Worm (Caenorhabditis elegans): ENCODE results near the gene F26F2.4.
"Not testable (repeated sequence)": the region's sequence is repeated elsewhere in the genome, so short reads cannot be mapped to it uniquely, and the experiment has no call there.

The F26F2.4 gene

DNA sequence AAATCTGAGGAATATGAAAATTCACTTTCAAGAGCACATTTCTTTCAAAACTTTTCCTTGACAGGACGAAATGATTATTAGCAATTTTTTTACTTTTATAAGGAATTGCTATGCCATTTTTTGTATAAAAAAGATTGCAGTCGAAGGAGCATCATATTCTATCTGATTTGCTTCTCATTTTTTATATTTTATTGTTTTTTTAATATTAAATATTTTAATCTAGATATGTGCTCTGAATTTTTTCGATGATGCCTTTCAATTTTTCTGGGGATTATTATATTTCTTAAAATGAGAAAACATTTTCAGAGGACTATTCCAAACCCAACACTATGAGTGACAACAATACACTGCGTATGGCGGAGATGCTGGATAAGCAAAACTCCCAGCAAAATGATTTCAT, 5.0 kb upstream of the F26F2.4 start, which contains the start of gene F26F2.13:
Gene F26F2.13 (plus strand): TSS at position 301 of the 400 bp plus-strand sequence.
- not testable (repeated sequence) for TF ChIP-seq unc-62 (GFP tag; optimal IDR thresholded peaks at IDR 0.05)

DNA sequence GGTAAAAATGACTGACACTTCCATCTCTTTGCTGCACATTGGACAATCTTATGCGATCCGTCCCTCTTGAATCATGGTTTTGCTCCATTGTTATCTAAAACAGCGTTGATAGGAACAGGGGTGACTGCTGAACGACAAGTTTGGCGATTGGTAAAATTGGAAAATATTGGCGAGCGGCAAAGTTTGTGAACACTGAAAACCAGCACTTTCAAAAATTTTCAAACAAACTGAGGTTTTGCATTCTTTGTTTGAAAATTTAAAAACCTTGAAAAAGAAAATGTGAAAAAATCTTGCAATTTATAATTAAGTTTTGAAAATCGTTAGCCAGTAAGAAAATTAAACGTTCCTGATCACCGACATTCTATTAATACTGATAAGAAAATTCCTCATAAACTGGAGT, 2.6 kb upstream of the F26F2.4 start, which contains the start of gene F26F2.3:
Gene F26F2.3 (minus strand): TSS at position 101 of the 400 bp plus-strand sequence.
- no peak for TF ChIP-seq unc-62 (GFP tag; optimal IDR thresholded peaks at IDR 0.05)

ce11 chrV:20573392-20573791, 4.3 kb downstream of the F26F2.4 start, which contains the start of gene F26F2.5:
TSS of gene F26F2.5 (plus strand) at chrV:20573692.
- no peak for TF ChIP-seq unc-62 (GFP tag; optimal IDR thresholded peaks at IDR 0.05)

ce11 chrV:20574314-20574713, 5.2 kb downstream of the F26F2.4 start, which contains the start of gene clec-263:
TSS of gene clec-263 (plus strand) at chrV:20574614.
- TF ChIP-seq unc-62 (GFP tag; optimal IDR thresholded peaks at IDR 0.05), result no peak

- TF ChIP-seq unc-62 (GFP tag; optimal IDR thresholded peaks at IDR 0.05), result no peak
Observed at ce11 chrV:20574872-20575271, 5.8 kb downstream of the F26F2.4 start.

DNA sequence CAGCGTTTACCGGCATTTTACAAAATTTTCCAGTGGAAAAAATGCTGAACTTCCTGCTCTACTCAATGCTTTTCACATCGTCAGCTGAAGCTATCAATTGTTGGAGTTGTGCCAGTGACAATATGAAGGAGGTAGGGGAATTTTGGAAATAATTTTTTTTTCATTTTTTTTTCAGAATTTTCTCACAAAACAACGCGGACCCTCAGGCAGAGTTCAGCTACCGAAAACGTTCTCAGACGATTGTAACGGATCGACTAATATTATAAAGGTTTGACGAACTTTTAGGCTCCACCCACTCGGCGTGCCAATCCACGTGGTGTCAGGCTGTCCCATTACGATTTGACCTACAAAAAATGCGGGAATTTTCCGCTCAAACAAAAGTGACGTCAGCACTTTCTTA, 10.4 kb downstream of the F26F2.4 start, which contains the start of gene F26F2.8:
Gene F26F2.8 (plus strand): TSS at position 13 of the 400 bp plus-strand sequence.
- TF ChIP-seq unc-62 (GFP tag; optimal IDR thresholded peaks at IDR 0.05), result no peak

ce11 chrV:20580511-20581040, 11.5 kb downstream of the F26F2.4 start, which contains the start of gene F26F2.7:
TSS of gene F26F2.7 (plus strand) at chrV:20580990.
- no peak for TF ChIP-seq unc-62 (GFP tag; optimal IDR thresholded peaks at IDR 0.05)

- no peak for TF ChIP-seq unc-62 (GFP tag; optimal IDR thresholded peaks at IDR 0.05)
Observed at ce11 chrV:20594746-20595145, 25.7 kb downstream of the F26F2.4 start, which contains the start of gene F26F2.10. TSS of gene F26F2.10 (minus strand) at chrV:20594846.

DNA sequence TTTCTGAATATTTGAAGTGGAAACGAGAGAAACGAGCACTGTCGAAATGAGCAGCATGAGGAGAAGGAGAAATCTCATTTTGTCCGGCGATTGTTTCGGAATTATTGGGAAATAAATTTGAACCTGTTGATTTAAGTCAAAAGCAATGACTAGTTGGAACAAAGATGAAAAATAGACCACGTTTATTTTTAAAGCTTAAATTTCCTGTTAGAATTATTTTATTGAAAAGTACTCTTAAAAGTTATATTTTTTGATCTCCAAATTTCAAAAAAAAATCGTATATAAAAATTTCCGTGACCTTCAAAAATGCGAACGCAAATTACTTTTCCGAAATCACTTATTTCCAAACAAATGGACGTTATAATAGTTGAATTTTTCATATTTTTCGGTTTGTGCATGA, 26.6 kb downstream of the F26F2.4 start, which contains the start of gene F26F2.11:
Gene F26F2.11 (minus strand): TSS at position 101 of the 400 bp plus-strand sequence.
- no peak for TF ChIP-seq unc-62 (GFP tag; optimal IDR thresholded peaks at IDR 0.05)

ce11 chrV:20597076-20597475, 28.0 kb downstream of the F26F2.4 start, which contains the start of gene F46B3.1:
TSS of gene F46B3.1 (minus strand) at chrV:20597176.
- TF ChIP-seq unc-62 (GFP tag; optimal IDR thresholded peaks at IDR 0.05), result no peak

DNA sequence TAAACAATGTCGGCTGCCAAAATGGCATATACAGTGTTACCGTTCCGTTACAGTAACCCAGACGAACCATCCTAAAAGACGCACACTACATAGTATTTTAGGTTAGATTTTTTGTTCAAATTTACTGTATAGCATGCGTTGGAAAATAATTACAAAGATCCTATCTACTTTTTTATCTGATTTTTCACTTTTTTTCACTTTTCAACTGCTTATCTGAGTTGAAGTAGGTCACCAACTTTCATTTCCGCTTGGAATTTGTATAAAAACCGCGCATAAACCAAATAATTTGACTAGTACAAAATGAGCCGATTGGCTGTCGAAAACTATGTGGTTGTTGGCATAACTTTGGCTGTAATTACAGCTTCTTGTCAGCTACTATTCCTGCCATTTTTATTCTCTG, 30.7 kb downstream of the F26F2.4 start, which contains the start of gene col-163:
Gene col-163 (plus strand): TSS at position 301 of the 400 bp plus-strand sequence.
- TF ChIP-seq unc-62 (GFP tag; optimal IDR thresholded peaks at IDR 0.05), result no peak

DNA sequence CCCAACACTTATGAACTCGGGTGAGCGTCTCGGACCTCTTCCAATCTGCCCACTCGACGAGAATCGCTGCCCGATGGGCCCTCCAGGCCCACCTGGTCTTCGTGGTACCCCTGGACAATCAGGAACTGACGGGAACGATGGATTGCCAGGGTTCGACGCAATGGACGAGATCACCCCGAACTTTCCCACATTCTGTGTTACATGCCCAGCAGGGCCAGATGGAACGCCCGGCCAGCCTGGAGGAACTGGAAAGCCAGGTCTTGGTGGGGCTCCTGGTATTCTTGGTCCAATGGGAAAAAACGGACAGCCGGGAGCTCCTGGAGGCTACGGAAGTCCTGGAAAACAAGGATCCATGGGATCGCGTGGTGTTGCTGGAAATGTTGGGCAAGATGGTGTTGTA, 31.6 kb downstream of the F26F2.4 start:
- TF ChIP-seq unc-62 (GFP tag; optimal IDR thresholded peaks at IDR 0.05), result no peak

DNA sequence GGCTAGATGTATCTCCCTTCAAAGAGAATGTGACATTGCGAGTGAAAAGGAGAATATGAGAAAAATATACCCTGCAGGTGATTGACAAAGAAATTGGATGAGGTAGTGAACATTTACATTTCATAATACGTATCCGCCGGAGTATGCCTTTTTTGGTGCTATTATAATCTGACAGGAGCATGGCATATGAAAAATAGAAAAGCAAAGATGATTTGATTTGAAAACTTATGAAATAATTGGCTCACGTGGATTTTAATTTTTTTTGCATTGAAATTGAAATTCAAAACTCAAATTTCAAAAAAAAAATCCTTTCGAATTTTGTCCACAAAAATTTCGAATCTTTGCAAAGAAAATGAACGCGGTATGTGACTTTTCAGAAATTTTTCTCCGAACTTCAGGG, 33.9 kb downstream of the F26F2.4 start, which contains the start of gene ttr-11:
Gene ttr-11 (plus strand): TSS at position 301 of the 400 bp plus-strand sequence.
- no peak for TF ChIP-seq unc-62 (GFP tag; optimal IDR thresholded peaks at IDR 0.05)

DNA sequence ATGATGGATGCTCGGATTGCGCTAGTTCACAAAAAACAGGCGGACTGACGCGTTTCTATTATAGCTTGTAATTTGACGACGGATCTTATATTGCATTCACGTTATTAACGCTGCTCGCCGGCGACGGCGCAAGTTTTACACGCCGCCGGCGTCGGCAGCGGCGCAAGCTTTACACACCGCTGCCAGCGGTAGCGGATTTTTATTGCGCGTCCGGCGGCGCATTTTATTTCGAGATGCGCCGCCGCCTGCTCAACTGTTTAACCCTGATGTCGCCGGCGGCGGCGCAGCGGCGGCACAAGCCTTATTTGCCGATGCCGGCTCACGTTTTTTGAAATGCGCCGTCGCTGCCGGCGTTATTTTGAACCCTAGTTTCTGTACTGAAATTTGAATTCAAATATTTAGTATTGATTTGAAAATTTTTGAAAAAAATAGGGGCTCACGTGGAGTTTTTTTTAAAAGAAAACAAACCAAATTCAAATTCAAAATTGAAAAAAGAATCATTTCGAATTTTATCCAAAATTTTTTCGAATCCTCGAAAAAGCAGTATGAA, 35.6 kb downstream of the F26F2.4 start, which contains the start of gene ttr-57:
Gene ttr-57 (plus strand): TSS at position 500 of the 550 bp plus-strand sequence.
- TF ChIP-seq unc-62 (GFP tag; optimal IDR thresholded peaks at IDR 0.05), result no peak

ce11 chrV:20606617-20607016, 37.5 kb downstream of the F26F2.4 start, which contains the start of gene F46B3.23:
TSS of gene F46B3.23 (minus strand) at chrV:20606717.
- no peak for TF ChIP-seq unc-62 (GFP tag; optimal IDR thresholded peaks at IDR 0.05)

DNA sequence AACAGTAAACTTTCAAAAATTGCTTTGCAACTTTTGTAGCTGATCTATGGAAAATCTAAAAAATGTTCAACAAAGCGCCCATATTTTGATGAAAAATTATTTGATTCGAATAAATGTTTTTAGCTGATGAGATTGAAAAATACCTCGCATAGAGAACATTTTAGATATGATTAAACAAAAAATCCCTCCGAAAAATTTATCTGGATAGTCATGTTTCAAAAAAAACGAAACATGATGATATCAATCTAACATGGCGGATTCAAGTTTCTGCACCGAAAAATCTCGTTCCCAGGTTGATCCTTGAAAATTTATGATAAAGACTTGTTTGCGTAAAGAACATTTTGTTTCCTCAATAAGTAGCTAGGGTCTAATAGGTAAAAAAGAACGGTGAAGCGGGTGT, 39.6 kb downstream of the F26F2.4 start, which contains the start of gene ttr-12:
Gene ttr-12 (minus strand): TSS at position 101 of the 400 bp plus-strand sequence.
- TF ChIP-seq unc-62 (GFP tag; optimal IDR thresholded peaks at IDR 0.05), result no peak

DNA sequence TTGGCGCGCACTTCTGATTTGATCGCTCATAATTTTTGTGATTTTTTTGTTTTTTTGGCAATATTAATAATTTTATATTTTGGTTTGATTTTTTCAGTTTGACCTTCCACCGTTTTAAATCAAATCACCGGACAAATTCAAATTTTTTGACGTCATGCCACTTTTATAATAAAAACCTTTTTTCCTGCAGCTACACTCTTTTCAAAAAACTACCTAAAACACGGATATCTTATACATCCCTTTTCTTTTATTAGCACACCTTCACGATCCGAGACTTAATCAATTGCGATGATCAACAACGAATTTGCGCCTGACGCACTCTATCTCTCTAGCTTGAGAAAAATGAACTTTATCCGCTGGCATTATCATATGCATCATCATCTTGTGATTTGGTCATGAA, 40.4 kb downstream of the F26F2.4 start, which contains the start of gene grd-2:
Gene grd-2 (plus strand): TSS at position 301 of the 400 bp plus-strand sequence.
- no peak for TF ChIP-seq unc-62 (GFP tag; optimal IDR thresholded peaks at IDR 0.05)

Data from whole organism, dauer.